Fruit fly (Drosophila melanogaster): ENCODE measurements around the gene MFS3.

Gene MFS3

DNA sequence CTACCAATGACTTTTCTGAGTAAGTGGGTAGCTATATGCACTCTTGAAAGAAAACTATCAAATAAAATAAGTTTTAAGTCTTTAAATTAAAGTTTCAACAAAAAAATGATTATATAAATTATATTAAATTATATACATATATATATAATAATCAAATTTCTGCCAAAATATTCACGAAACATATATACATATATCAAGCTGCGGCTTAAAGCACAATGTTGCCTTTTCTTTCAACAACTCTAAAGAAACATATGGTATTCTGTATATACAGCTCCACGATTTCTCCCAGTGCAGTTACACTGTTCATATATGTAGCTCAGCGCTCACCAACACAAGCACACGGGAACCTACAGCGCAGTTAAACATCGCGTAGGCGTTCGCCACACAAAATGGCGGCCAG, 7.5 kb upstream of the MFS3 start (continued):
- TF ChIP-seq CG7839 (tag; optimal IDR thresholded peaks at IDR 0.05) (peak; percentile 19), MTF-1 (GFP tag; optimal IDR thresholded peaks at IDR 0.05; ENCODE audit: borderline replicate concordance) (no peak), Dek (tag; optimal IDR thresholded peaks at IDR 0.05) (peak; percentile 29), CG3281 (GFP tag; optimal IDR thresholded peaks at IDR 0.05) (peak; percentile 47), Poxn (GFP tag; IDR thresholded peaks at IDR 0.05) (no peak), insv (GFP tag; optimal IDR thresholded peaks at IDR 0.05) (no peak), D19A (tag; optimal IDR thresholded peaks at IDR 0.05) (no peak), sens (GFP tag) (peak; percentile 45), CG13894 (tag; optimal IDR thresholded peaks at IDR 0.05) (no peak), caup (GFP tag; optimal IDR thresholded peaks at IDR 0.05; ENCODE audit: severe bottlenecking) (peak; percentile 26), CG10565 (GFP tag; optimal IDR thresholded peaks at IDR 0.05) (no peak), CG10209 (GFP tag; optimal IDR thresholded peaks at IDR 0.05) (peak; percentile 31), CG31441 (GFP tag; IDR thresholded peaks at IDR 0.05) (0 out of 2 replicates have a peak, but pooled peaks have one; percentile 30), CG12299 (tag; optimal IDR thresholded peaks at IDR 0.05) (no peak), CG14710 (tag; optimal IDR thresholded peaks at IDR 0.05) (no peak), phol (tag; optimal IDR thresholded peaks at IDR 0.05) (peak; percentile 5), ro (GFP tag; IDR thresholded peaks at IDR 0.05) (no peak), bcd (GFP tag; optimal IDR thresholded peaks at IDR 0.05) (peak; percentile 22), ERR (GFP tag; optimal IDR thresholded peaks at IDR 0.05) (no peak), grau (tag; optimal IDR thresholded peaks at IDR 0.05) (peak; percentile 36), az2 (GFP tag; optimal IDR thresholded peaks at IDR 0.05) (peak; percentile 8), her (GFP tag; optimal IDR thresholded peaks at IDR 0.05) (no peak), CG8924 (tag; optimal IDR thresholded peaks at IDR 0.05) (peak; percentile 44), CG31388 (GFP tag; optimal IDR thresholded peaks at IDR 0.05) (no peak), NfI (GFP tag; optimal IDR thresholded peaks at IDR 0.05) (peak; percentile 18), CG18262 (tag; optimal IDR thresholded peaks at IDR 0.05) (no peak), pho (GFP tag; optimal IDR thresholded peaks at IDR 0.05) (no peak), ab (GFP tag; optimal IDR thresholded peaks at IDR 0.05) (no peak), nerfin-2 (GFP tag; IDR thresholded peaks at IDR 0.05; ENCODE audit: partially characterized antibody) (no peak), peb (GFP tag; IDR thresholded peaks at IDR 0.05) (no peak), sima (GFP tag; optimal IDR thresholded peaks at IDR 0.05) (no peak), h (optimal IDR thresholded peaks at IDR 0.05) (no peak), E2f2 (GFP tag; IDR thresholded peaks at IDR 0.05) (no peak), CG7357 (GFP tag; IDR thresholded peaks at IDR 0.05) (no peak), tna (GFP tag; IDR thresholded peaks at IDR 0.05; ENCODE audit: partially characterized antibody) (no peak), Abd-B (GFP tag; optimal IDR thresholded peaks at IDR 0.05) (no peak), hkb (optimal IDR thresholded peaks at IDR 0.05) (no peak), hkb (GFP tag; IDR thresholded peaks at IDR 0.05) (no peak), CG2889 (GFP tag; IDR thresholded peaks at IDR 0.05) (no peak), Hey (tag; optimal IDR thresholded peaks at IDR 0.05) (no peak), Deaf1 (tag; optimal IDR thresholded peaks at IDR 0.05) (peak; percentile 11), CG13775 (GFP tag; optimal IDR thresholded peaks at IDR 0.05) (peak; percentile 16), vnd (GFP tag; IDR thresholded peaks at IDR 0.05; ENCODE audit: partially characterized antibody) (no peak), vvl (GFP tag; IDR thresholded peaks at IDR 0.05) (no peak), CG9727 (GFP tag; optimal IDR thresholded peaks at IDR 0.05) (peak; percentile 29), CG2678 (tag; optimal IDR thresholded peaks at IDR 0.05) (peak; percentile 60), lab (GFP tag; optimal IDR thresholded peaks at IDR 0.05) (peak; percentile 62), CG14667 (GFP tag; IDR thresholded peaks at IDR 0.05) (no peak), odd (GFP tag; optimal IDR thresholded peaks at IDR 0.05) (no peak), Xbp1 (GFP tag; optimal IDR thresholded peaks at IDR 0.05) (peak; percentile 24), al (GFP tag; IDR thresholded peaks at IDR 0.05) (no peak), Fer1 (GFP tag; optimal IDR thresholded peaks at IDR 0.05) (peak; percentile 50)
